Fruit fly (Drosophila melanogaster) Kc167 (cell line): Measurements from ENCODE around the gene jb.

ENCODE experiments used
- Myc ChIP-seq: fragments of >200 bp; optimal IDR thresholded peaks from 2 replicates; lab custom pipeline; 2017; ENCODE audit warnings: missing external identifiers
- Sin3A ChIP-seq: fragments of >200 bp; optimal IDR thresholded peaks from 2 replicates; lab custom pipeline; 2018; ENCODE audit warnings: missing external identifiers
- h ChIP-seq: fragments of >200 bp; optimal IDR thresholded peaks from 3 replicates; lab custom pipeline; 2018; ENCODE audit warnings: missing external identifiers
- insv ChIP-seq: fragments of >200 bp; optimal IDR thresholded peaks from 3 replicates; lab custom pipeline; 2018; ENCODE audit warnings: missing external identifiers
- psq ChIP-seq: fragments of >200 bp; optimal IDR thresholded peaks from 2 replicates; lab custom pipeline; 2017; ENCODE audit warnings: missing external identifiers
- ttk ChIP-seq: sonication (Bioruptor generic); optimal IDR thresholded peaks from 2 replicates; lab custom pipeline; 2017; ENCODE audit warnings: missing external identifiers

dm6 chrX:20426818-20427217 is 36.2 kb upstream of the jb start, which contains the start of gene CG15456:
- TF ChIP-seq insv (no peak), psq (no peak), Sin3A (lab: Kevin White, UChicago) (no peak), Myc (lab: Kevin White, UChicago) (no peak), ttk (lab: Kevin White, UChicago) (no peak), h (lab: Kevin White, UChicago) (no peak)
